Fruit fly (Drosophila melanogaster) whole organism, embryonic: Measurements from ENCODE around the gene Tpst.
A peak's percentile ranks its signal among the peaks of the same experiment; 100 is the strongest.

ENCODE experiments used
- Atf3 ChIP-seq: fragments of 200-800 bp; sonication (Bioruptor generic); optimal IDR thresholded peaks from 3 replicates; lab custom pipeline; 2016; ENCODE audit warnings: missing biosample characterization, missing genetic modification characterization
- CG12659 ChIP-seq: fragments of 200-800 bp; sonication (Bioruptor generic); optimal IDR thresholded peaks from 3 replicates; lab custom pipeline; 2017; ENCODE audit warnings: mild to moderate bottlenecking, missing biosample characterization, missing genetic modification reagents, missing genetic modification characterization
- CG12942 ChIP-seq: fragments of 200-800 bp; sonication (Bioruptor generic); optimal IDR thresholded peaks from 3 replicates; lab custom pipeline; 2016; ENCODE audit warnings: missing biosample characterization, missing genetic modification characterization
- CG14441 ChIP-seq: fragments of 200-800 bp; sonication (Bioruptor generic); IDR thresholded peaks from 2 replicates; pipeline ENCODE4 v1.3.6; 2022; ENCODE audit warnings: missing biosample characterization, missing genetic modification characterization
- CG17361 ChIP-seq: fragments of 200-800 bp; sonication (Bioruptor generic); IDR thresholded peaks from 3 replicates; pipeline ENCODE4 v1.3.6; 2022; ENCODE audit warnings: missing biosample characterization, missing genetic modification characterization
- CG18262 ChIP-seq: fragments of 200-800 bp; optimal IDR thresholded peaks from 3 replicates; lab custom pipeline; 2019; ENCODE audit warnings: missing biosample characterization, mild to moderate bottlenecking, missing genetic modification characterization, moderate library complexity
- CG34224 ChIP-seq: fragments of 200-800 bp; sonication (Bioruptor generic); IDR thresholded peaks from 3 replicates; pipeline ENCODE4 v1.3.6; 2022; ENCODE audit warnings: missing biosample characterization, missing genetic modification characterization; ENCODE audit not compliant: partially characterized antibody
- CG4282 ChIP-seq: fragments of 200-800 bp; sonication (Bioruptor generic); optimal IDR thresholded peaks from 2 replicates; lab custom pipeline; 2016; ENCODE audit warnings: missing biosample characterization, missing genetic modification characterization
- CG4360 ChIP-seq: fragments of 200-800 bp; sonication (Bioruptor generic); IDR thresholded peaks from 2 replicates; pipeline ENCODE4 v1.3.6; 2022; ENCODE audit warnings: missing biosample characterization, missing genetic modification characterization
- CG6175 ChIP-seq: fragments of 200-800 bp; sonication (Bioruptor generic); IDR thresholded peaks from 3 replicates; pipeline ENCODE4 v1.3.6; 2022; ENCODE audit warnings: missing biosample characterization, missing genetic modification characterization
- CG7556 ChIP-seq: fragments of 200-800 bp; sonication (Bioruptor generic); optimal IDR thresholded peaks from 2 replicates; lab custom pipeline; 2017; ENCODE audit warnings: missing biosample characterization, mild to moderate bottlenecking, missing genetic modification characterization
- CG8089 ChIP-seq: fragments of 200-800 bp; sonication (Bioruptor generic); optimal IDR thresholded peaks from 3 replicates; lab custom pipeline; 2016; ENCODE audit warnings: missing biosample characterization, missing genetic modification characterization
- CG9609 ChIP-seq: fragments of 200-800 bp; sonication (Bioruptor generic); optimal IDR thresholded peaks from 3 replicates; lab custom pipeline; 2016; ENCODE audit warnings: missing biosample characterization, missing genetic modification characterization
- Camta ChIP-seq: fragments of 200-800 bp; sonication (Bioruptor generic); optimal IDR thresholded peaks from 2 replicates; lab custom pipeline; 2016; ENCODE audit warnings: missing biosample characterization, missing genetic modification characterization
- Chrac-16 ChIP-seq: fragments of 200-800 bp; sonication (Bioruptor generic); optimal IDR thresholded peaks from 3 replicates; lab custom pipeline; 2016; ENCODE audit warnings: missing biosample characterization, missing genetic modification characterization
- Doc2 ChIP-seq: fragments of 200-800 bp; sonication (Bioruptor generic); IDR thresholded peaks from 2 replicates; pipeline ENCODE4 v1.3.6; 2022; ENCODE audit warnings: missing biosample characterization, missing genetic modification characterization
- GATAe ChIP-seq: fragments of 200-800 bp; sonication (Bioruptor generic); conservative IDR thresholded peaks from 2 replicates; pipeline ENCODE4 v1.3.6; 2022; ENCODE audit warnings: missing biosample characterization, missing genetic modification characterization
- Gsc ChIP-seq: fragments of 200-800 bp; sonication (Bioruptor generic); IDR thresholded peaks from 2 replicates; pipeline ENCODE4 v1.3.6; 2022; ENCODE audit warnings: missing biosample characterization, missing genetic modification characterization
- Gug ChIP-seq: fragments of 200-800 bp; sonication (Bioruptor generic); IDR thresholded peaks from 4 replicates; pipeline ENCODE4 v1.3.6; 2022; ENCODE audit warnings: missing biosample characterization, missing genetic modification characterization
- Hr3 ChIP-seq: fragments of 200-800 bp; sonication (Bioruptor generic); optimal IDR thresholded peaks from 3 replicates; lab custom pipeline; 2016; ENCODE audit warnings: missing biosample characterization, missing genetic modification characterization
- Jarid2 ChIP-seq: fragments of 200-800 bp; sonication (Bioruptor generic); optimal IDR thresholded peaks from 3 replicates; lab custom pipeline; 2017; ENCODE audit warnings: mild to moderate bottlenecking, missing biosample characterization, missing genetic modification reagents, missing genetic modification characterization
- Lpt ChIP-seq: fragments of >200 bp; optimal IDR thresholded peaks from 2 replicates; lab custom pipeline; 2018; ENCODE audit warnings: missing biosample characterization, missing genetic modification characterization
- MESR4 ChIP-seq: fragments of 200-800 bp; sonication (Bioruptor generic); optimal IDR thresholded peaks from 2 replicates; lab custom pipeline; 2018; ENCODE audit warnings: missing biosample characterization, mild to moderate bottlenecking, missing genetic modification characterization, moderate library complexity
- Med ChIP-seq: fragments of 200-800 bp; sonication (Bioruptor generic); peaks from one replicate; lab custom pipeline; 2016; ENCODE audit warnings: missing biosample characterization, missing genetic modification characterization, mild to moderate bottlenecking, inconsistent platforms, moderate library complexity
- Nf-YB ChIP-seq: fragments of 200-800 bp; sonication (Bioruptor generic); optimal IDR thresholded peaks from 3 replicates; lab custom pipeline; 2019; ENCODE audit warnings: missing biosample characterization, mild to moderate bottlenecking, missing genetic modification characterization, moderate library complexity
- Oli ChIP-seq: fragments of 200-800 bp; sonication (Bioruptor generic); optimal IDR thresholded peaks from 2 replicates; lab custom pipeline; 2018; ENCODE audit warnings: missing biosample characterization, mild to moderate bottlenecking, missing genetic modification characterization, moderate library complexity
- Ravus ChIP-seq: fragments of 200-800 bp; sonication (Bioruptor generic); IDR thresholded peaks from 2 replicates; pipeline ENCODE4 v1.3.6; 2022; ENCODE audit warnings: missing biosample characterization, missing genetic modification characterization
- Sry-β ChIP-seq: fragments of 200-800 bp; sonication (Bioruptor generic); optimal IDR thresholded peaks from 2 replicates; lab custom pipeline; 2018; ENCODE audit warnings: missing biosample characterization, mild to moderate bottlenecking, missing genetic modification characterization, moderate library complexity
- TFAM ChIP-seq: fragments of 200-800 bp; sonication (Bioruptor generic); optimal IDR thresholded peaks from 2 replicates; lab custom pipeline; 2017; ENCODE audit warnings: missing biosample characterization, missing genetic modification characterization, inconsistent platforms
- Tbp ChIP-seq: fragments of >200 bp; optimal IDR thresholded peaks from 2 replicates; lab custom pipeline; 2018; ENCODE audit warnings: missing biosample characterization, missing genetic modification characterization
- Xrp1 ChIP-seq: fragments of 200-800 bp; sonication (Bioruptor generic); IDR thresholded peaks from 2 replicates; pipeline ENCODE4 v1.3.6; 2022; ENCODE audit warnings: missing biosample characterization, missing genetic modification characterization
- bcd ChIP-seq: fragments of 200-800 bp; sonication (Bioruptor generic); optimal IDR thresholded peaks from 2 replicates; lab custom pipeline; 2017; ENCODE audit warnings: missing biosample characterization, mild to moderate bottlenecking, missing genetic modification characterization
- cad ChIP-seq: fragments of >200 bp; optimal IDR thresholded peaks from 2 replicates; lab custom pipeline; 2017; ENCODE audit warnings: missing biosample characterization, missing genetic modification characterization
- dati ChIP-seq: fragments of 200-800 bp; sonication (Bioruptor generic); IDR thresholded peaks from 2 replicates; pipeline ENCODE4 v1.3.6; 2022; ENCODE audit warnings: missing biosample characterization, missing genetic modification characterization
- dmrt99B ChIP-seq: fragments of 200-800 bp; sonication (Bioruptor generic); optimal IDR thresholded peaks from 2 replicates; lab custom pipeline; 2018; ENCODE audit warnings: missing biosample characterization, mild to moderate bottlenecking, missing genetic modification characterization, moderate library complexity
- en ChIP-seq: fragments of 200-800 bp; sonication (Bioruptor generic); optimal IDR thresholded peaks from 2 replicates; lab custom pipeline; 2016; ENCODE audit warnings: missing biosample characterization, missing genetic modification characterization
- exex ChIP-seq: fragments of 200-800 bp; sonication (Bioruptor generic); optimal IDR thresholded peaks from 4 replicates; lab custom pipeline; 2018; ENCODE audit warnings: missing biosample characterization, mild to moderate bottlenecking, missing genetic modification characterization, moderate library complexity
- fd102C ChIP-seq: fragments of 200-800 bp; sonication (Bioruptor generic); optimal IDR thresholded peaks from 2 replicates; lab custom pipeline; 2018; ENCODE audit warnings: missing biosample characterization, mild to moderate bottlenecking, missing genetic modification characterization, moderate library complexity
- fd64A ChIP-seq: fragments of 200-800 bp; sonication (Bioruptor generic); optimal IDR thresholded peaks from 3 replicates; lab custom pipeline; 2018; ENCODE audit warnings: missing biosample characterization, mild to moderate bottlenecking, missing genetic modification characterization
- gsb ChIP-seq: fragments of 200-800 bp; sonication (Bioruptor generic); IDR thresholded peaks from 2 replicates; pipeline ENCODE4 v1.3.6; 2022; ENCODE audit warnings: missing biosample characterization, missing genetic modification characterization
- hb ChIP-seq: fragments of 200-800 bp; sonication (Bioruptor generic); IDR thresholded peaks from 3 replicates; pipeline ENCODE4 v1.3.6; 2022; ENCODE audit warnings: missing biosample characterization, missing genetic modification characterization; ENCODE audit not compliant: partially characterized antibody
- jing ChIP-seq: fragments of 200-800 bp; sonication (Bioruptor generic); optimal IDR thresholded peaks from 2 replicates; lab custom pipeline; 2018; ENCODE audit warnings: missing biosample characterization, mild to moderate bottlenecking, missing genetic modification characterization
- kah ChIP-seq: fragments of 200-800 bp; sonication (Bioruptor generic); optimal IDR thresholded peaks from 2 replicates; lab custom pipeline; 2018; ENCODE audit warnings: missing biosample characterization, mild to moderate bottlenecking, missing genetic modification characterization
- lbe ChIP-seq: fragments of 200-800 bp; sonication (Bioruptor generic); optimal IDR thresholded peaks from 2 replicates; lab custom pipeline; 2016; ENCODE audit warnings: missing biosample characterization, mild to moderate bottlenecking, missing genetic modification characterization
- lola ChIP-seq, 3 experiments: fragments of >200 bp in 2 of 3; fragments of 200-800 bp in 1 of 3; sonication (Bioruptor generic) in 1 of 3; optimal IDR thresholded peaks; 2 replicates each; lab custom pipeline; 2017 to 2019; ENCODE audit warnings: missing biosample characterization in 3 of 3, missing genetic modification characterization in 3 of 3, mild to moderate bottlenecking in 1 of 3, moderate library complexity in 1 of 3
- luna ChIP-seq: fragments of 200-800 bp; sonication (Bioruptor generic); optimal IDR thresholded peaks from 2 replicates; lab custom pipeline; 2016; ENCODE audit warnings: missing biosample characterization, missing genetic modification characterization
- sim ChIP-seq: fragments of 200-800 bp; sonication (Bioruptor generic); IDR thresholded peaks from 2 replicates; pipeline ENCODE4 v1.3.6; 2022; ENCODE audit warnings: missing biosample characterization, missing genetic modification characterization
- ssp ChIP-seq: fragments of 200-800 bp; sonication (Bioruptor generic); IDR thresholded peaks from 2 replicates; pipeline ENCODE4 v1.3.6; 2022; ENCODE audit warnings: missing biosample characterization, missing genetic modification characterization
- tll ChIP-seq, 2 experiments: fragments of 200-800 bp in 1 of 2; fragments of >200 bp in 1 of 2; sonication (Bioruptor generic) in 1 of 2; optimal IDR thresholded peaks; 2 replicates each; lab custom pipeline; 2017 to 2019; ENCODE audit warnings: missing biosample characterization in 2 of 2, missing genetic modification characterization in 2 of 2, mild to moderate bottlenecking in 1 of 2, moderate library complexity in 1 of 2
- wor ChIP-seq: fragments of 200-800 bp; sonication (Bioruptor generic); IDR thresholded peaks from 2 replicates; pipeline ENCODE4 v1.3.6; 2022; ENCODE audit warnings: missing biosample characterization, missing genetic modification characterization

Tpst gene

dm6 chrX:13639998-13640691 is 76.5 kb downstream of the Tpst start (continued):
- TF ChIP-seq tll (GFP tag; optimal IDR thresholded peaks at IDR 0.05; lab: Kevin White, UChicago), result peak in 1 of 2 experiments; percentile 39
- peak; percentile 98 for TF ChIP-seq Gug (GFP tag; lab: Robert Waterston, UW)
- TF ChIP-seq exex (tag; lab: Kevin White, UChicago), result peak; percentile 96
- TF ChIP-seq TFAM (GFP tag; lab: Kevin White, UChicago), result peak; percentile 93
- peak; percentile 100 for TF ChIP-seq dmrt99B (tag; lab: Kevin White, UChicago)
- peak; percentile 95 for TF ChIP-seq Gsc (GFP tag; lab: Robert Waterston, UW)
- peak; percentile 95 for TF ChIP-seq Nf-YB
- TF ChIP-seq CG18262, result peak; percentile 99
- TF ChIP-seq lola (GFP tag; optimal IDR thresholded peaks at IDR 0.05; lab: Kevin White, UChicago), result peak in 1 of 3 experiments; percentile 94
- TF ChIP-seq kah (GFP tag; lab: Kevin White, UChicago), result peak; percentile 97
- peak; percentile 99 for TF ChIP-seq CG9609 (GFP tag; lab: Kevin White, UChicago)
- TF ChIP-seq CG6175 (GFP tag; lab: Robert Waterston, UW), result peak; percentile 97
- peak; percentile 98 for TF ChIP-seq en (GFP tag; lab: Kevin White, UChicago)
- TF ChIP-seq fd102C (GFP tag; lab: Kevin White, UChicago), result peak; percentile 76
- TF ChIP-seq CG12942, result peak; percentile 97
- no peak for TF ChIP-seq Tbp (GFP tag; lab: Kevin White, UChicago)
- TF ChIP-seq Ravus (GFP tag; lab: Robert Waterston, UW), result peak; percentile 98
- TF ChIP-seq CG34224 (GFP tag; lab: Robert Waterston, UW), result peak; percentile 46; the same call in 1 of the 3 replicates
- TF ChIP-seq Xrp1 (GFP tag; lab: Robert Waterston, UW), result peak; percentile 99
- TF ChIP-seq Sry-β (GFP tag; lab: Kevin White, UChicago), result peak; percentile 72
- TF ChIP-seq Camta (GFP tag; lab: Kevin White, UChicago), result peak; percentile 99
- peak; percentile 99 for TF ChIP-seq CG4282 (GFP tag; lab: Kevin White, UChicago)
- TF ChIP-seq bcd (GFP tag; lab: Kevin White, UChicago), result peak; percentile 98
- TF ChIP-seq dati (GFP tag; lab: Robert Waterston, UW), result peak; percentile 97
- TF ChIP-seq Chrac-16 (GFP tag; lab: Kevin White, UChicago), result peak; percentile 98
- TF ChIP-seq Atf3 (GFP tag; lab: Kevin White, UChicago), result peak; percentile 98
- TF ChIP-seq cad (GFP tag; lab: Kevin White, UChicago), result no peak
- TF ChIP-seq fd64A, result peak; percentile 98
- peak; percentile 99 for TF ChIP-seq Oli (tag; lab: Kevin White, UChicago)
- peak; percentile 99 for TF ChIP-seq jing (GFP tag; lab: Kevin White, UChicago)
- peak; percentile 98 for TF ChIP-seq CG7556
- peak; percentile 98 for TF ChIP-seq wor (GFP tag; lab: Robert Waterston, UW)
- TF ChIP-seq GATAe, result peak; percentile 95
- no peak for TF ChIP-seq Lpt (GFP tag; lab: Kevin White, UChicago)
- peak; percentile 78; the same call in 1 of the 3 replicates for TF ChIP-seq hb (GFP tag; lab: Robert Waterston, UW)
- peak; percentile 84 for TF ChIP-seq lbe
- TF ChIP-seq MESR4 (GFP tag; lab: Kevin White, UChicago), result peak; percentile 74
- peak; percentile 100 for TF ChIP-seq Med (GFP tag; lab: Kevin White, UChicago)
- TF ChIP-seq gsb (GFP tag; lab: Robert Waterston, UW), result peak; percentile 98
- peak; percentile 99 for TF ChIP-seq CG14441 (GFP tag; lab: Robert Waterston, UW)
- peak; percentile 94 for TF ChIP-seq ssp (GFP tag; lab: Robert Waterston, UW)
- TF ChIP-seq CG8089 (GFP tag; lab: Kevin White, UChicago), result peak; percentile 99
- TF ChIP-seq Hr3 (GFP tag; lab: Kevin White, UChicago), result peak; percentile 97
- TF ChIP-seq Doc2 (GFP tag; lab: Robert Waterston, UW), result peak; percentile 96
- TF ChIP-seq CG12659 (GFP tag; lab: Kevin White, UChicago), result peak; percentile 99
- peak; percentile 88 for TF ChIP-seq CG4360 (GFP tag; lab: Robert Waterston, UW)
- TF ChIP-seq CG17361 (GFP tag; lab: Robert Waterston, UW), result peak; percentile 92
- peak; percentile 98 for TF ChIP-seq sim (GFP tag; lab: Robert Waterston, UW)
- TF ChIP-seq Jarid2 (GFP tag; lab: Kevin White, UChicago), result peak; percentile 93
- peak; percentile 96 for TF ChIP-seq luna (GFP tag; lab: Kevin White, UChicago)
